Fruit fly (Drosophila melanogaster): ENCODE results near the gene ssp3.

DNA sequence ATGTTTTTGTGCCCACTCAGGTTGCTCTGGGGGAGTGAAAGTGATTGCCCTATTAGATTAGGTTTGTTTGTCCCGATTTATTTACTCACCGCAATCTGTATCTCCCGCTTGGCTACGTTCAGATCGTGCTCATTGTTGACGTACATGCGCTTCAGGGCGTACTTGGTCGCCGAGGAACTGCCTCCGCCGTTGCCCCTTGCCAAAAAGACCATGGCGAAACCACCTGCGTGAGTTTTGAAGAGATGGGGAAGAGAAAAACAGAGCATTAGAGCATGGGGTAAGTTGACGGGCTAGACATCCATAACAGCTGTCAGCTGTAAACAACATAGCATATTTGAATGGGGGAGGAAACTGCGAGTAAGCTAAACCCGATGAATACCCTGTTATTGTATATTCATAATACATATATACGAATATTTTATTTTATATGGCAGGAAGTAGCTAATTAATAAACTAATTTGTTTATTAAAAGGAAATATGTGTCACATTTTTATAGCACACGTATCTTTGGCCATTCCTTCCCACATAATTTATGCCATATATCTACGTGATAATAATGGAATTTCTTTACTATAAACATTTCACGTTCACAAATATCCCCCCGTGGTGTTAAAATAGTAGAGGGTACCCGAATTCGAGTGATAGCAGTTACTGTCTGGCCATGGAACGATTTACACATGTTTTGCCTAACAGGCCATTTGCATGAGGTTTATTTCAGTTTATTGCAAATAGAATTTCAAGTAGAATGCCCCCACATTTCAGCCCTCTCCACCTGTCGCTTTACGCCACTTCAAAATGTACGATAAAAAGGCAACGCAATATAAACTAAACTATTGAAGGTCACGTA, 21.8 kb upstream of the ssp3 start:
- TF ChIP-seq D1 (tag; optimal IDR thresholded peaks at IDR 0.05) (no peak), CG9948 (tag; optimal IDR thresholded peaks at IDR 0.05) (peak; percentile 4), CG32121 (GFP tag; IDR thresholded peaks at IDR 0.05) (no peak)
